Fruit fly (Drosophila melanogaster): ENCODE measurements around the gene vilya.

Gene vilya

dm6 chrX:2744042-2744441 is 17.6 kb downstream of the vilya start, which contains the start of gene Syx4 (continued):
- TF ChIP-seq Sry-β (GFP tag; optimal IDR thresholded peaks at IDR 0.05) (peak; percentile 16), HHEX (GFP tag; optimal IDR thresholded peaks at IDR 0.05) (peak; percentile 94), row (GFP tag; IDR thresholded peaks at IDR 0.05) (peak; percentile 87), Med (GFP tag) (peak; percentile 99), CG18011 (GFP tag; optimal IDR thresholded peaks at IDR 0.05) (peak; percentile 80), PHDP (tag; optimal IDR thresholded peaks at IDR 0.05) (peak; percentile 95), NfI (GFP tag; optimal IDR thresholded peaks at IDR 0.05) (peak; percentile 88), jumu (GFP tag; optimal IDR thresholded peaks at IDR 0.05) (peak; percentile 82), Hmx (GFP tag; optimal IDR thresholded peaks at IDR 0.05) (peak; percentile 54), GATAe (GFP tag; conservative IDR thresholded peaks at IDR 0.05) (peak; percentile 76), Hand (GFP tag; optimal IDR thresholded peaks at IDR 0.05) (peak; percentile 86), Sin3A (optimal IDR thresholded peaks at IDR 0.05) (no peak), E2f2 (GFP tag; IDR thresholded peaks at IDR 0.05) (peak; percentile 72), nau (GFP tag; optimal IDR thresholded peaks at IDR 0.05) (peak; percentile 89), sima (GFP tag; optimal IDR thresholded peaks at IDR 0.05) (peak; percentile 76), CG15073 (GFP tag; optimal IDR thresholded peaks at IDR 0.05) (no peak), hbn (GFP tag; IDR thresholded peaks at IDR 0.05; ENCODE audit: partially characterized antibody) (no peak), CG5953 (GFP tag; IDR thresholded peaks at IDR 0.05) (peak; percentile 92), CG31388 (GFP tag; optimal IDR thresholded peaks at IDR 0.05) (peak; percentile 65), pzg (GFP tag; optimal IDR thresholded peaks at IDR 0.05) (peak; percentile 20), CG14441 (GFP tag; IDR thresholded peaks at IDR 0.05) (peak; percentile 90), cad (GFP tag; optimal IDR thresholded peaks at IDR 0.05) (no peak), ara (GFP tag; IDR thresholded peaks at IDR 0.05) (peak; percentile 75), ato (GFP tag; IDR thresholded peaks at IDR 0.05; ENCODE audit: partially characterized antibody) (no peak), Deaf1 (tag; optimal IDR thresholded peaks at IDR 0.05) (peak; percentile 72), wek (GFP tag; optimal IDR thresholded peaks at IDR 0.05) (peak; percentile 73), CG33213 (GFP tag; optimal IDR thresholded peaks at IDR 0.05) (peak; percentile 84), zfh2 (GFP tag; optimal IDR thresholded peaks at IDR 0.05) (peak; percentile 89), tgo (GFP tag; IDR thresholded peaks at IDR 0.05) (peak; percentile 87), CG17568 (GFP tag; optimal IDR thresholded peaks at IDR 0.05) (peak; percentile 81), ind (GFP tag; optimal IDR thresholded peaks at IDR 0.05) (peak; percentile 91), CG32532 (GFP tag; IDR thresholded peaks at IDR 0.05) (peak; percentile 94), CG4424 (GFP tag; optimal IDR thresholded peaks at IDR 0.05) (peak; percentile 78), CG11456 (GFP tag; IDR thresholded peaks at IDR 0.05) (peak; percentile 91), eve (GFP tag; optimal IDR thresholded peaks at IDR 0.05) (peak in 1 of 2 experiments; percentile 92), Oli (tag; optimal IDR thresholded peaks at IDR 0.05) (peak; percentile 91), tap (tag; optimal IDR thresholded peaks at IDR 0.05) (peak; percentile 93), chm (GFP tag; IDR thresholded peaks at IDR 0.05) (peak; percentile 92), Rfx (GFP tag; IDR thresholded peaks at IDR 0.05) (peak; percentile 93), vvl (GFP tag; IDR thresholded peaks at IDR 0.05) (peak; percentile 95), CG6175 (GFP tag; IDR thresholded peaks at IDR 0.05) (peak; percentile 72; the same call in 1 of the 3 replicates), shn (GFP tag; optimal IDR thresholded peaks at IDR 0.05) (peak; percentile 76), Max (GFP tag; optimal IDR thresholded peaks at IDR 0.05) (peak; percentile 87), dimm (GFP tag; IDR thresholded peaks at IDR 0.05) (peak; percentile 75), Optix (GFP tag; IDR thresholded peaks at IDR 0.05) (peak; percentile 78), en (GFP tag; optimal IDR thresholded peaks at IDR 0.05) (peak; percentile 87), CG9609 (GFP tag; optimal IDR thresholded peaks at IDR 0.05) (peak; percentile 86), Hsf (GFP tag; optimal IDR thresholded peaks at IDR 0.05) (peak; percentile 87), amos (GFP tag; IDR thresholded peaks at IDR 0.05; ENCODE audit: partially characterized antibody) (no peak), CG13296 (GFP tag; optimal IDR thresholded peaks at IDR 0.05) (peak; percentile 91), CG15011 (GFP tag; optimal IDR thresholded peaks at IDR 0.05) (peak; percentile 87), br (optimal IDR thresholded peaks at IDR 0.05) (no peak), btn (GFP tag; optimal IDR thresholded peaks at IDR 0.05) (peak; percentile 75)
